In the genomic region with DNA sequence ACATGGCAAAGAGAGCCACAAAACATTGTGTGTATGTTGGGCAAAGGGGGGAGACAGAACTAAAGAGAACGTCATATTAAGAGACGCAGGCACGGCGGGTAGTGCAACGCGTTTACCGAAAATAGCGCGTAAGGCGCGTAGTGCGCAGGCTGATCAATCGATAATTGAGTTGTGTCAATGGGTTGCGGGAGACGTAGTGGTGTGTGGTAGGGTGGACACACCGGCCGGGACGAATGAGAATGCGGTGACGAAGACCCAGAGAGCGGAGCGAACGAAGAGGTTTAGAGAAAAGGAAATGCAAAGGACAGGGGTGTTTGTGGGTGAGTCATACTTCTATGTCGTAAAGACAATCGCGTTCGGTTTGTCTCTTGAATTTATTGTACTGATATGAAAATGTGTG, we compare ENCODE assay signal across 4 worm cellular contexts.
TF ChIP-seq lines count a peak whose summit lies in the region.

No protein-coding gene starts in this region.

TF ChIP-seq in whole organism, L2 larva, 48 proteins besides CTCF, POLR2A, EP300 and RAD21 (continued from another document):
- peak; percentile 27 for TF ChIP-seq egl-27 (tag; optimal IDR thresholded peaks at IDR 0.05; lab: Kevin White, UChicago)
- TF ChIP-seq crh-2 (tag; optimal IDR thresholded peaks at IDR 0.05; lab: Kevin White, UChicago): peak; percentile 75
- peak; percentile 57 for TF ChIP-seq sma-9 (GFP tag; optimal IDR thresholded peaks at IDR 0.05; lab: Kevin White, UChicago)
- no peak for TF ChIP-seq sma-9 (tag; optimal IDR thresholded peaks at IDR 0.05; lab: Kevin White, UChicago)
- TF ChIP-seq F13H6.1 (tag; optimal IDR thresholded peaks at IDR 0.05; lab: Kevin White, UChicago): peak; percentile 71
- peak; percentile 33 for TF ChIP-seq unc-55 (GFP tag; optimal IDR thresholded peaks at IDR 0.05; lab: Kevin White, UChicago)
- TF ChIP-seq ama-1 (optimal IDR thresholded peaks at IDR 0.05; lab: Kevin White, UChicago): no peak

TF ChIP-seq in whole organism, L4 larva, 104 proteins besides CTCF, POLR2A, EP300 and RAD21 (continued from another document and continues in another):
- TF ChIP-seq arid-1 (GFP tag; conservative IDR thresholded peaks at IDR 0.05; lab: Robert Waterston, UW) (peak; percentile 55; the same call in 1 of the 2 replicates), daf-16 (GFP tag; optimal IDR thresholded peaks at IDR 0.05; lab: Kevin White, UChicago) (peak; percentile 20 to 27), daf-16 (tag; optimal IDR thresholded peaks at IDR 0.05; lab: Kevin White, UChicago) (peak; percentile 82), ces-1 (GFP tag; optimal IDR thresholded peaks at IDR 0.05; lab: Kevin White, UChicago) (no peak), attf-4 (tag; optimal IDR thresholded peaks at IDR 0.05; lab: Kevin White, UChicago) (no peak), cey-2 (tag; optimal IDR thresholded peaks at IDR 0.05; lab: Kevin White, UChicago; ENCODE audit: borderline replicate concordance, insufficient read depth) (no peak), zag-1 (tag; optimal IDR thresholded peaks at IDR 0.05; lab: Kevin White, UChicago) (no peak), dpl-1 (GFP tag; optimal IDR thresholded peaks at IDR 0.05; lab: Kevin White, UChicago) (peak; percentile 60), T20F7.1 (GFP tag; optimal IDR thresholded peaks at IDR 0.05; lab: Kevin White, UChicago) (no peak), ZK337.2 (GFP tag; IDR thresholded peaks at IDR 0.05; lab: Robert Waterston, UW) (no peak), lir-3 (tag; optimal IDR thresholded peaks at IDR 0.05; lab: Kevin White, UChicago) (peak; percentile 18), php-3 (GFP tag; IDR thresholded peaks at IDR 0.05; lab: Robert Waterston, UW) (peak; percentile 74), lin-1 (GFP tag; IDR thresholded peaks at IDR 0.05; lab: Robert Waterston, UW) (peak; percentile 58; the same call in 1 of the 2 replicates), ztf-11 (tag; optimal IDR thresholded peaks at IDR 0.05; lab: Kevin White, UChicago) (no peak), nhr-42 (GFP tag; IDR thresholded peaks at IDR 0.05; lab: Robert Waterston, UW) (0 out of 2 replicates have a peak, but pooled peaks have one; percentile 55), nhr-77 (tag; optimal IDR thresholded peaks at IDR 0.05; lab: Kevin White, UChicago) (peak; percentile 8), tag-97 (GFP tag; IDR thresholded peaks at IDR 0.05; lab: Robert Waterston, UW) (no peak), F37D6.2 (tag; optimal IDR thresholded peaks at IDR 0.05; lab: Kevin White, UChicago) (peak; percentile 42), nhr-48 (tag; optimal IDR thresholded peaks at IDR 0.05; lab: Kevin White, UChicago) (peak; percentile 62), mdl-1 (tag; optimal IDR thresholded peaks at IDR 0.05; lab: Kevin White, UChicago) (peak in 1 of 2 experiments; percentile 29), zfp-3 (GFP tag; conservative IDR thresholded peaks at IDR 0.05; lab: Robert Waterston, UW) (0 out of 2 replicates have a peak, but pooled peaks have one; percentile 13), zip-2 (tag; optimal IDR thresholded peaks at IDR 0.05; lab: Kevin White, UChicago) (no peak), hlh-11 (tag; optimal IDR thresholded peaks at IDR 0.05; lab: Kevin White, UChicago) (peak; percentile 90), pqm-1 (tag; optimal IDR thresholded peaks at IDR 0.05; lab: Kevin White, UChicago) (peak; percentile 22), nhr-25 (tag; optimal IDR thresholded peaks at IDR 0.05; lab: Kevin White, UChicago; ENCODE audit: borderline replicate concordance, insufficient read depth) (peak; percentile 7), lsy-2 (tag; optimal IDR thresholded peaks at IDR 0.05; lab: Kevin White, UChicago) (peak in 1 of 2 experiments; percentile 61), dve-1 (tag; optimal IDR thresholded peaks at IDR 0.05; lab: Kevin White, UChicago; ENCODE audit: insufficient read depth) (peak; percentile 79), pha-4 (GFP tag; IDR thresholded peaks at IDR 0.05; lab: Robert Waterston, UW) (0 out of 2 replicates have a peak, but pooled peaks have one; percentile 21), pha-4 (tag; optimal IDR thresholded peaks at IDR 0.05; lab: Kevin White, UChicago) (no peak), snpc-1.2 (GFP tag; IDR thresholded peaks at IDR 0.05; lab: Robert Waterston, UW) (no peak), daf-8 (GFP tag; IDR thresholded peaks at IDR 0.05; lab: Robert Waterston, UW) (no peak), lin-38 (GFP tag; IDR thresholded peaks at IDR 0.05; lab: Robert Waterston, UW) (peak; percentile 44), F10B5.3 (tag; optimal IDR thresholded peaks at IDR 0.05; lab: Kevin White, UChicago) (peak; percentile 84), hmg-1.1 (GFP tag; IDR thresholded peaks at IDR 0.05; lab: Robert Waterston, UW) (peak; percentile 82), Y105C5A.15 (GFP tag; IDR thresholded peaks at IDR 0.05; lab: Robert Waterston, UW) (no peak), duxl-1 (tag; optimal IDR thresholded peaks at IDR 0.05; lab: Kevin White, UChicago; ENCODE audit: poor library complexity) (peak; percentile 89), dmd-6 (GFP tag; IDR thresholded peaks at IDR 0.05; lab: Robert Waterston, UW) (peak; percentile 64), nhr-28 (tag; optimal IDR thresholded peaks at IDR 0.05; lab: Kevin White, UChicago) (peak; percentile 79)

TF ChIP-seq in whole organism, late embryonic, 69 proteins besides CTCF, POLR2A, EP300 and RAD21 (continued from another document):
- TF ChIP-seq K02D7.2 (tag; optimal IDR thresholded peaks at IDR 0.05; lab: Kevin White, UChicago): no peak
- peak; percentile 69 for TF ChIP-seq hlh-8 (tag; optimal IDR thresholded peaks at IDR 0.05; lab: Kevin White, UChicago)
- no peak for TF ChIP-seq che-1 (tag; optimal IDR thresholded peaks at IDR 0.05; lab: Kevin White, UChicago)
- TF ChIP-seq elt-2 (tag; optimal IDR thresholded peaks at IDR 0.05; lab: Kevin White, UChicago): peak; percentile 42
- TF ChIP-seq ref-2 (tag; optimal IDR thresholded peaks at IDR 0.05; lab: Kevin White, UChicago): peak; percentile 79
- TF ChIP-seq ztf-16 (tag; optimal IDR thresholded peaks at IDR 0.05; lab: Kevin White, UChicago): no peak
- no peak for TF ChIP-seq sox-4 (tag; optimal IDR thresholded peaks at IDR 0.05; lab: Kevin White, UChicago)
- TF ChIP-seq lin-11 (tag; optimal IDR thresholded peaks at IDR 0.05; lab: Kevin White, UChicago): no peak
- no peak for TF ChIP-seq hlh-13 (GFP tag; optimal IDR thresholded peaks at IDR 0.05; lab: Kevin White, UChicago)
- no peak for TF ChIP-seq ceh-9 (tag; optimal IDR thresholded peaks at IDR 0.05; lab: Kevin White, UChicago)
- TF ChIP-seq eyg-1 (tag; optimal IDR thresholded peaks at IDR 0.05; lab: Kevin White, UChicago): peak; percentile 60
- TF ChIP-seq C08G9.2 (tag; optimal IDR thresholded peaks at IDR 0.05; lab: Kevin White, UChicago): peak; percentile 20
- TF ChIP-seq fax-1 (tag; optimal IDR thresholded peaks at IDR 0.05; lab: Kevin White, UChicago): peak; percentile 32
- no peak for TF ChIP-seq lim-6 (tag; optimal IDR thresholded peaks at IDR 0.05; lab: Kevin White, UChicago)
- no peak for TF ChIP-seq ceh-22 (tag; optimal IDR thresholded peaks at IDR 0.05; lab: Kevin White, UChicago)
- no peak for TF ChIP-seq gmeb-2 (tag; optimal IDR thresholded peaks at IDR 0.05; lab: Kevin White, UChicago)
- peak; percentile 49 for TF ChIP-seq pax-1 (tag; optimal IDR thresholded peaks at IDR 0.05; lab: Kevin White, UChicago)
- peak; percentile 23 for TF ChIP-seq ceh-18 (tag; optimal IDR thresholded peaks at IDR 0.05; lab: Kevin White, UChicago)
- no peak for TF ChIP-seq odd-2 (tag; optimal IDR thresholded peaks at IDR 0.05; lab: Kevin White, UChicago)
- TF ChIP-seq sox-2 (GFP tag; IDR thresholded peaks at IDR 0.05; lab: Robert Waterston, UW): no peak
- no peak for TF ChIP-seq dve-1 (tag; optimal IDR thresholded peaks at IDR 0.05; lab: Kevin White, UChicago)
- TF ChIP-seq tbx-7 (tag; optimal IDR thresholded peaks at IDR 0.05; lab: Kevin White, UChicago): no peak
- peak; percentile 52 for TF ChIP-seq hlh-6 (tag; optimal IDR thresholded peaks at IDR 0.05; lab: Kevin White, UChicago)
- no peak for TF ChIP-seq ceh-19 (GFP tag; optimal IDR thresholded peaks at IDR 0.05; lab: Kevin White, UChicago)
- TF ChIP-seq fkh-6 (tag; optimal IDR thresholded peaks at IDR 0.05; lab: Kevin White, UChicago): no peak
- no peak for TF ChIP-seq unc-86 (tag; optimal IDR thresholded peaks at IDR 0.05; lab: Kevin White, UChicago)
- no peak for TF ChIP-seq pag-3 (tag; optimal IDR thresholded peaks at IDR 0.05; lab: Kevin White, UChicago; ENCODE audit: borderline replicate concordance)
- peak; percentile 7 for TF ChIP-seq pros-1 (tag; optimal IDR thresholded peaks at IDR 0.05; lab: Kevin White, UChicago)
- TF ChIP-seq ceh-24 (tag; optimal IDR thresholded peaks at IDR 0.05; lab: Kevin White, UChicago): no peak
- no peak for TF ChIP-seq ets-4 (tag; optimal IDR thresholded peaks at IDR 0.05; lab: Kevin White, UChicago)
- TF ChIP-seq syd-9 (tag; optimal IDR thresholded peaks at IDR 0.05; lab: Kevin White, UChicago): no peak
- TF ChIP-seq C38D4.7 (GFP tag; optimal IDR thresholded peaks at IDR 0.05; lab: Kevin White, UChicago): no peak
- no peak for TF ChIP-seq ceh-45 (GFP tag; IDR thresholded peaks at IDR 0.05; lab: Robert Waterston, UW)
- TF ChIP-seq nfya-1 (tag; optimal IDR thresholded peaks at IDR 0.05; lab: Kevin White, UChicago): peak; percentile 90
- no peak for TF ChIP-seq pha-4 (tag; optimal IDR thresholded peaks at IDR 0.05; lab: Kevin White, UChicago)
- TF ChIP-seq pat-9 (tag; optimal IDR thresholded peaks at IDR 0.05; lab: Kevin White, UChicago): no peak
- TF ChIP-seq T23F11.4 (GFP tag; optimal IDR thresholded peaks at IDR 0.05; lab: Kevin White, UChicago): no peak
- TF ChIP-seq unc-42 (tag; optimal IDR thresholded peaks at IDR 0.05; lab: Kevin White, UChicago): peak; percentile 95
- TF ChIP-seq unc-3 (GFP tag; conservative IDR thresholded peaks at IDR 0.05; lab: Robert Waterston, UW): no peak
- TF ChIP-seq unc-3 (tag; optimal IDR thresholded peaks at IDR 0.05; lab: Kevin White, UChicago): no peak
- no peak for TF ChIP-seq ceh-6 (GFP tag; optimal IDR thresholded peaks at IDR 0.05; lab: Kevin White, UChicago)
- peak; percentile 79 for TF ChIP-seq tbx-2 (tag; optimal IDR thresholded peaks at IDR 0.05; lab: Kevin White, UChicago)
- no peak for TF ChIP-seq mec-3 (tag; optimal IDR thresholded peaks at IDR 0.05; lab: Kevin White, UChicago; ENCODE audit: borderline replicate concordance)
- TF ChIP-seq pha-2 (tag; optimal IDR thresholded peaks at IDR 0.05; lab: Kevin White, UChicago): no peak
- TF ChIP-seq ceh-30 (tag; optimal IDR thresholded peaks at IDR 0.05; lab: Kevin White, UChicago): no peak

TF ChIP-seq in whole organism, mixed stage, embryonic, 35 proteins besides CTCF, POLR2A, EP300 and RAD21 (continued from another document):
- TF ChIP-seq nhr-28 (tag; optimal IDR thresholded peaks at IDR 0.05; lab: Kevin White, UChicago) (no peak), mep-1 (tag; optimal IDR thresholded peaks at IDR 0.05; lab: Kevin White, UChicago) (peak; percentile 60), ceh-83 (GFP tag; optimal IDR thresholded peaks at IDR 0.05; lab: Kevin White, UChicago) (peak; percentile 9), nhr-237 (tag; optimal IDR thresholded peaks at IDR 0.05; lab: Kevin White, UChicago) (no peak)
